Worm (Caenorhabditis elegans) whole organism, L4 larva: Measurements from ENCODE around the gene clp-2.

ENCODE experiments used
- F37D6.2 ChIP-seq: sonication (generic microtip); optimal IDR thresholded peaks from 2 replicates; lab custom pipeline; 2016; ENCODE audit warnings: mild to moderate bottlenecking, missing genetic modification characterization, missing compliant biosample characterization
- Y75B8A.6 ChIP-seq: fragments of 200-800 bp; sonication (Bioruptor generic); IDR thresholded peaks from 2 replicates; pipeline ENCODE4 v1.3.6; 2022; ENCODE audit warnings: missing genetic modification reagents, missing genetic modification characterization, missing compliant biosample characterization
- ama-1 ChIP-seq: fragments of 150-350 bp; optimal IDR thresholded peaks from 2 replicates; lab custom pipeline; 2014; ENCODE audit warnings: inconsistent platforms, mixed read lengths
- dpl-1 ChIP-seq: fragments of 150-350 bp; optimal IDR thresholded peaks from 2 replicates; lab custom pipeline; 2014; ENCODE audit warnings: missing biosample characterization, missing genetic modification reagents, missing genetic modification characterization
- dve-1 ChIP-seq: sonication (generic microtip); optimal IDR thresholded peaks from 2 replicates; lab custom pipeline; 2017; ENCODE audit warnings: antibody characterized with exemption, mild to moderate bottlenecking, missing genetic modification characterization, missing compliant biosample characterization; ENCODE audit not compliant: insufficient read depth
- egl-27 ChIP-seq: sonication (generic microtip); optimal IDR thresholded peaks from 3 replicates; lab custom pipeline; 2017; ENCODE audit warnings: missing biosample characterization, missing genetic modification reagents, missing genetic modification characterization
- lin-39 ChIP-seq: fragments of 150-350 bp; optimal IDR thresholded peaks from 2 replicates; lab custom pipeline; 2014; ENCODE audit warnings: missing biosample characterization, missing genetic modification reagents, missing genetic modification characterization
- nhr-237 ChIP-seq: sonication (generic microtip); optimal IDR thresholded peaks from 2 replicates; lab custom pipeline; 2017; ENCODE audit warnings: missing biosample characterization, missing genetic modification characterization
- nhr-6 ChIP-seq: fragments of 150-350 bp; optimal IDR thresholded peaks from 2 replicates; lab custom pipeline; 2014; ENCODE audit warnings: missing biosample characterization, missing genetic modification characterization
- nhr-77 ChIP-seq: fragments of 150-350 bp; optimal IDR thresholded peaks from 2 replicates; lab custom pipeline; 2014; ENCODE audit warnings: missing biosample characterization, missing genetic modification characterization
- pha-4 ChIP-seq, 2 experiments: fragments of 150-350 bp in 1 of 2; fragments of 200-800 bp in 1 of 2; sonication (Bioruptor generic) in 1 of 2; IDR thresholded peaks in 1 of 2; optimal IDR thresholded peaks in 1 of 2; 2 replicates each; pipeline versions ENCODE4 v1.3.6 to Lab custom; 2014 to 2022; ENCODE audit warnings: missing genetic modification characterization in 2 of 2, missing genetic modification reagents in 2 of 2, missing biosample characterization in 1 of 2, missing compliant biosample characterization in 1 of 2
- php-3 ChIP-seq: fragments of 200-800 bp; sonication (Bioruptor generic); IDR thresholded peaks from 2 replicates; pipeline ENCODE4 v1.3.6; 2022; ENCODE audit warnings: missing genetic modification reagents, missing genetic modification characterization, missing compliant biosample characterization

ce11 chrIII:4666753-4667400 is 36.9 kb downstream of the clp-2 start:
- no peak for TF ChIP-seq dpl-1 (GFP tag; lab: Kevin White, UChicago)
- TF ChIP-seq egl-27, result no peak
- TF ChIP-seq nhr-77 (tag; lab: Kevin White, UChicago), result no peak
- TF ChIP-seq nhr-6 (tag; lab: Kevin White, UChicago), result no peak
- no peak for TF ChIP-seq dve-1
- TF ChIP-seq php-3 (GFP tag; lab: Robert Waterston, UW), result no peak
- TF ChIP-seq nhr-237 (tag; lab: Kevin White, UChicago), result no peak
- TF ChIP-seq pha-4 (GFP tag; IDR thresholded peaks at IDR 0.05; lab: Robert Waterston, UW), result no peak
- TF ChIP-seq pha-4 (tag; optimal IDR thresholded peaks at IDR 0.05; lab: Kevin White, UChicago), result no peak
- TF ChIP-seq Y75B8A.6 (GFP tag; lab: Robert Waterston, UW), result no peak
- TF ChIP-seq lin-39 (tag; lab: Kevin White, UChicago), result no peak
- no peak for TF ChIP-seq F37D6.2 (tag; lab: Kevin White, UChicago)
- TF ChIP-seq ama-1 (lab: Kevin White, UChicago), result no peak
